Worm (Caenorhabditis elegans) whole organism, L1 larva: ENCODE results near the gene gpd-1.

ENCODE experiments used
- C04F5.9 ChIP-seq: sonication (generic microtip); optimal IDR thresholded peaks from 2 replicates; lab custom pipeline; 2016; ENCODE audit warnings: missing genetic modification characterization, missing compliant biosample characterization
- C16A3.4 ChIP-seq: fragments of 150-350 bp; optimal IDR thresholded peaks from 2 replicates; lab custom pipeline; 2014; ENCODE audit warnings: missing biosample characterization, missing genetic modification characterization
- Y116A8C.19 ChIP-seq: sonication (generic microtip); optimal IDR thresholded peaks from 2 replicates; lab custom pipeline; 2016; ENCODE audit warnings: missing compliant biosample characterization, missing genetic modification characterization, borderline replicate concordance
- alr-1 ChIP-seq: fragments of 200-800 bp; sonication (Bioruptor generic); optimal IDR thresholded peaks from 2 replicates; lab custom pipeline; 2018; ENCODE audit warnings: borderline replicate concordance, mild to moderate bottlenecking, missing genetic modification characterization, missing compliant biosample characterization
- blmp-1 ChIP-seq: fragments of 150-350 bp; optimal IDR thresholded peaks from 2 replicates; lab custom pipeline; 2014; ENCODE audit warnings: missing biosample characterization, missing genetic modification characterization
- ceh-63 ChIP-seq: fragments of 200-800 bp; sonication (Bioruptor generic); optimal IDR thresholded peaks from 2 replicates; lab custom pipeline; 2018; ENCODE audit warnings: mild to moderate bottlenecking, missing genetic modification characterization, missing compliant biosample characterization
- ceh-8 ChIP-seq: fragments of 200-800 bp; sonication (Bioruptor generic); optimal IDR thresholded peaks from 2 replicates; lab custom pipeline; 2018; ENCODE audit warnings: mild to moderate bottlenecking, missing genetic modification characterization, moderate library complexity, missing compliant biosample characterization
- ceh-82 ChIP-seq, 3 experiments: fragments of 150-350 bp in 1 of 3; sonication (generic microtip) in 2 of 3; optimal IDR thresholded peaks; 2 replicates each; lab custom pipeline; 2014 to 2017; ENCODE audit warnings: missing biosample characterization in 3 of 3, missing genetic modification characterization in 3 of 3
- efl-3 ChIP-seq: fragments of 200-800 bp; sonication (Bioruptor generic); optimal IDR thresholded peaks from 2 replicates; lab custom pipeline; 2018; ENCODE audit warnings: mild to moderate bottlenecking, missing genetic modification characterization, missing compliant biosample characterization
- egl-13 ChIP-seq: sonication (generic microtip); optimal IDR thresholded peaks from 2 replicates; lab custom pipeline; 2016; ENCODE audit warnings: missing genotype, missing genetic modification reagents, missing genetic modification characterization, missing compliant biosample characterization
- egl-27 ChIP-seq, 2 experiments: fragments of 150-350 bp in 1 of 2; sonication (generic microtip); optimal IDR thresholded peaks; 3 replicates each; lab custom pipeline; 2017 to 2018; ENCODE audit warnings: missing biosample characterization in 2 of 2, missing genetic modification characterization in 2 of 2, missing genetic modification reagents in 2 of 2
- elt-2 ChIP-seq: sonication (generic microtip); optimal IDR thresholded peaks from 2 replicates; lab custom pipeline; 2016; ENCODE audit warnings: missing genetic modification characterization, mild to moderate bottlenecking, inconsistent platforms, missing compliant biosample characterization, missing genetic modification reagents
- elt-3 ChIP-seq, 6 experiments: fragments of 150-350 bp in 1 of 6; sonication (generic microtip); optimal IDR thresholded peaks; 2 replicates each; lab custom pipeline; 2017 to 2018; ENCODE audit warnings: missing biosample characterization in 6 of 6, missing genetic modification characterization in 6 of 6, inconsistent platforms in 1 of 6
- fkh-4 ChIP-seq: sonication (generic microtip); optimal IDR thresholded peaks from 2 replicates; lab custom pipeline; 2016; ENCODE audit warnings: missing compliant biosample characterization, missing genetic modification characterization, borderline replicate concordance
- fkh-8 ChIP-seq: sonication (generic microtip); optimal IDR thresholded peaks from 2 replicates; lab custom pipeline; 2016; ENCODE audit warnings: mild to moderate bottlenecking, missing genetic modification characterization, missing compliant biosample characterization
- fos-1 ChIP-seq: fragments of 150-350 bp; optimal IDR thresholded peaks from 2 replicates; lab custom pipeline; 2014; ENCODE audit warnings: missing biosample characterization, missing genetic modification characterization
- grh-1 ChIP-seq: fragments of 200-800 bp; sonication (Bioruptor generic); IDR thresholded peaks from 2 replicates; pipeline ENCODE4 v1.3.6; 2022; ENCODE audit warnings: missing genetic modification reagents, missing genetic modification characterization, missing compliant biosample characterization
- hlh-17 ChIP-seq: fragments of 200-800 bp; sonication (Bioruptor generic); optimal IDR thresholded peaks from 2 replicates; lab custom pipeline; 2018; ENCODE audit warnings: missing genetic modification characterization, mild to moderate bottlenecking, missing compliant biosample characterization, moderate library complexity, borderline replicate concordance
- hlh-4 ChIP-seq: sonication (generic microtip); optimal IDR thresholded peaks from 2 replicates; lab custom pipeline; 2016; ENCODE audit warnings: mild to moderate bottlenecking, missing genetic modification characterization, missing compliant biosample characterization
- hpl-2 ChIP-seq: fragments of 150-350 bp; optimal IDR thresholded peaks from 2 replicates; lab custom pipeline; 2014; ENCODE audit warnings: missing biosample characterization, missing genetic modification reagents, missing genetic modification characterization
- irx-1 ChIP-seq: sonication (generic microtip); optimal IDR thresholded peaks from 2 replicates; lab custom pipeline; 2016; ENCODE audit warnings: missing genetic modification characterization, missing compliant biosample characterization
- jun-1 ChIP-seq: fragments of 150-350 bp; optimal IDR thresholded peaks from 2 replicates; lab custom pipeline; 2014; ENCODE audit warnings: missing biosample characterization, missing genetic modification reagents, missing genetic modification characterization
- lin-14 ChIP-seq: fragments of 200-800 bp; sonication (Bioruptor generic); optimal IDR thresholded peaks from 2 replicates; lab custom pipeline; 2018; ENCODE audit warnings: mild to moderate bottlenecking, missing genetic modification characterization, moderate library complexity, missing compliant biosample characterization
- lin-15B ChIP-seq: fragments of 150-350 bp; sonication (generic microtip); optimal IDR thresholded peaks from 3 replicates; lab custom pipeline; 2014; ENCODE audit warnings: missing biosample characterization, missing genetic modification characterization
- lin-39 ChIP-seq: fragments of 150-350 bp; optimal IDR thresholded peaks from 2 replicates; lab custom pipeline; 2014; ENCODE audit warnings: missing biosample characterization, missing genetic modification reagents, missing genetic modification characterization
- lir-3 ChIP-seq: sonication (generic microtip); optimal IDR thresholded peaks from 2 replicates; lab custom pipeline; 2016; ENCODE audit warnings: mild to moderate bottlenecking, missing genetic modification characterization, moderate library complexity, missing compliant biosample characterization; ENCODE audit not compliant: poor library complexity
- lsy-2 ChIP-seq, 2 experiments: fragments of 150-350 bp; optimal IDR thresholded peaks; 2 replicates each; lab custom pipeline; 2014; ENCODE audit warnings: missing biosample characterization in 2 of 2, missing genetic modification characterization in 2 of 2
- mdl-1 ChIP-seq, 2 experiments: fragments of 150-350 bp; optimal IDR thresholded peaks; 2 replicates each; lab custom pipeline; 2014 to 2017; ENCODE audit warnings: missing biosample characterization in 2 of 2, missing genetic modification characterization in 2 of 2, inconsistent platforms in 1 of 2
- mep-1 ChIP-seq: fragments of 150-350 bp; optimal IDR thresholded peaks from 2 replicates; lab custom pipeline; 2014; ENCODE audit warnings: missing biosample characterization, missing genetic modification characterization
- nhr-11 ChIP-seq: fragments of 150-350 bp; optimal IDR thresholded peaks from 2 replicates; lab custom pipeline; 2014; ENCODE audit warnings: missing biosample characterization, missing genetic modification characterization
- nhr-12 ChIP-seq: sonication (generic microtip); optimal IDR thresholded peaks from 2 replicates; lab custom pipeline; 2017; ENCODE audit warnings: missing biosample characterization, missing genetic modification characterization
- nhr-19 ChIP-seq: fragments of 200-800 bp; sonication (Bioruptor generic); conservative IDR thresholded peaks from 2 replicates; pipeline ENCODE4 v1.3.6; 2022; ENCODE audit warnings: missing genetic modification characterization, missing compliant biosample characterization
- nhr-20 ChIP-seq: sonication (generic microtip); optimal IDR thresholded peaks from 2 replicates; lab custom pipeline; 2016; ENCODE audit warnings: mild to moderate bottlenecking, missing genetic modification characterization, missing compliant biosample characterization
- nhr-28 ChIP-seq: fragments of 150-350 bp; optimal IDR thresholded peaks from 2 replicates; lab custom pipeline; 2014; ENCODE audit warnings: missing biosample characterization, missing genetic modification characterization
- nhr-77 ChIP-seq: fragments of 150-350 bp; optimal IDR thresholded peaks from 2 replicates; lab custom pipeline; 2014; ENCODE audit warnings: missing biosample characterization, missing genetic modification characterization
- nhr-84 ChIP-seq: sonication (generic microtip); optimal IDR thresholded peaks from 2 replicates; lab custom pipeline; 2017; ENCODE audit warnings: missing biosample characterization, missing genetic modification characterization
- nhr-90 ChIP-seq: sonication (generic microtip); optimal IDR thresholded peaks from 2 replicates; lab custom pipeline; 2016; ENCODE audit warnings: mild to moderate bottlenecking, missing genetic modification characterization, missing compliant biosample characterization; ENCODE audit not compliant: poor library complexity
- pag-3 ChIP-seq: sonication (generic microtip); optimal IDR thresholded peaks from 2 replicates; lab custom pipeline; 2017; ENCODE audit warnings: missing genetic modification characterization, mild to moderate bottlenecking, missing compliant biosample characterization, antibody characterized with exemption, borderline replicate concordance; ENCODE audit not compliant: insufficient read depth
- rnt-1 ChIP-seq: sonication (generic microtip); optimal IDR thresholded peaks from 2 replicates; lab custom pipeline; 2016; ENCODE audit warnings: mild to moderate bottlenecking, missing genetic modification characterization, moderate library complexity, missing compliant biosample characterization
- skn-1 ChIP-seq: fragments of 150-350 bp; optimal IDR thresholded peaks from 2 replicates; lab custom pipeline; 2014; ENCODE audit warnings: missing biosample characterization, missing genetic modification characterization
- sox-4 ChIP-seq: sonication (generic microtip); optimal IDR thresholded peaks from 2 replicates; lab custom pipeline; 2016; ENCODE audit warnings: missing genetic modification characterization, missing compliant biosample characterization
- sup-37 ChIP-seq: fragments of 200-800 bp; sonication (Bioruptor generic); optimal IDR thresholded peaks from 2 replicates; lab custom pipeline; 2018; ENCODE audit warnings: mild to moderate bottlenecking, missing genetic modification characterization, missing compliant biosample characterization
- swsn-7 ChIP-seq: sonication (generic microtip); optimal IDR thresholded peaks from 2 replicates; lab custom pipeline; 2016; ENCODE audit warnings: missing genetic modification characterization, missing compliant biosample characterization
- tlp-1 ChIP-seq: fragments of 150-350 bp; optimal IDR thresholded peaks from 2 replicates; lab custom pipeline; 2014; ENCODE audit warnings: missing biosample characterization, missing genetic modification characterization
- unc-130 ChIP-seq: fragments of 150-350 bp; optimal IDR thresholded peaks from 2 replicates; lab custom pipeline; 2017; ENCODE audit warnings: missing biosample characterization, missing genetic modification characterization, inconsistent platforms
- unc-30 ChIP-seq: sonication (generic microtip); optimal IDR thresholded peaks from 2 replicates; lab custom pipeline; 2017; ENCODE audit warnings: missing biosample characterization, missing genetic modification characterization
- unc-86 ChIP-seq: sonication (generic microtip); optimal IDR thresholded peaks from 2 replicates; lab custom pipeline; 2016; ENCODE audit warnings: missing genetic modification characterization, missing compliant biosample characterization
- unc-98 ChIP-seq: fragments of 200-800 bp; sonication (Bioruptor generic); IDR thresholded peaks from 2 replicates; pipeline ENCODE4 v1.3.6; 2022; ENCODE audit warnings: missing genetic modification characterization, missing compliant biosample characterization
- vab-15 ChIP-seq: sonication (generic microtip); optimal IDR thresholded peaks from 2 replicates; lab custom pipeline; 2017; ENCODE audit warnings: missing genotype, mild to moderate bottlenecking, missing genetic modification characterization, missing compliant biosample characterization
- xbp-1 ChIP-seq: sonication (generic microtip); optimal IDR thresholded peaks from 2 replicates; lab custom pipeline; 2016; ENCODE audit warnings: missing genetic modification characterization, missing compliant biosample characterization
- zag-1 ChIP-seq: fragments of 150-350 bp; optimal IDR thresholded peaks from 2 replicates; lab custom pipeline; 2014; ENCODE audit warnings: missing biosample characterization, missing genetic modification characterization
- ztf-11 ChIP-seq, 2 experiments: sonication (generic microtip); optimal IDR thresholded peaks; 2 replicates each; lab custom pipeline; 2016 to 2017; ENCODE audit warnings: missing genetic modification characterization in 2 of 2, missing biosample characterization in 1 of 2, missing compliant biosample characterization in 1 of 2
- ztf-4 ChIP-seq: fragments of 150-350 bp; optimal IDR thresholded peaks from 2 replicates; lab custom pipeline; 2014; ENCODE audit warnings: missing biosample characterization, missing genetic modification characterization

Gene gpd-1

DNA sequence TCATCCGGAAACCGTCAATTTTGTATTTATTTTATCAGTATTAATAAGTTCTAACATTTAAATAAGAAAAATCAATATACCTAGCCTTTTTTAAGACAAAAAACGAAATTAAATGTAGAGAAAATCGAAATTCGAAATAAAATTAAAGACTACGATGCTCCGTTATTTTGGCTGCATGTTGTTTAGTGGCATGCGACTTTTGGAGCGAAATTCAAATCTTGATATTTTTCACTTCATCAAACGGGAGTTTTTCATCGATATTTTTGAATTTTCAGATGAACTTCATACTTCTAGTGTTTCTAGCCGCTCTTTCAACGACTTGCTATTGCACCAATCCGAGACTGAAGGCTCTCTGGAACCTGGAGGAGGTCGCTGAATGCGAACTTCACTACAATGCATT lies 43.4 kb upstream of the gpd-1 start, which contains the start of gene C07E3.9 (continued):
- TF ChIP-seq lir-3 (tag; lab: Kevin White, UChicago): no peak
- no peak for TF ChIP-seq irx-1 (tag; lab: Kevin White, UChicago)
- TF ChIP-seq unc-30 (tag; lab: Kevin White, UChicago): no peak
- peak; percentile 28 for TF ChIP-seq xbp-1 (tag; lab: Kevin White, UChicago)
- TF ChIP-seq grh-1 (GFP tag; lab: Robert Waterston, UW): no peak
- TF ChIP-seq nhr-12 (tag; lab: Kevin White, UChicago): no peak
- TF ChIP-seq mep-1 (tag; lab: Kevin White, UChicago): no peak
- TF ChIP-seq unc-98: no peak
- TF ChIP-seq nhr-19 (GFP tag; lab: Robert Waterston, UW): no peak; the same call in 1 of the 2 replicates
- TF ChIP-seq C04F5.9 (tag; lab: Kevin White, UChicago): no peak
- TF ChIP-seq egl-27 (tag; optimal IDR thresholded peaks at IDR 0.05; lab: Kevin White, UChicago): no peak
- no peak for TF ChIP-seq hpl-2 (GFP tag; lab: Kevin White, UChicago)
- TF ChIP-seq zag-1 (tag; lab: Kevin White, UChicago): no peak
- no peak for TF ChIP-seq alr-1 (tag; lab: Kevin White, UChicago)
- TF ChIP-seq skn-1 (tag; lab: Kevin White, UChicago): peak; percentile 28
- no peak for TF ChIP-seq efl-3 (GFP tag; lab: Kevin White, UChicago)
- no peak for TF ChIP-seq nhr-90 (tag; lab: Kevin White, UChicago)
- TF ChIP-seq jun-1 (tag; lab: Kevin White, UChicago): no peak
- TF ChIP-seq sox-4 (tag; lab: Kevin White, UChicago): no peak
- TF ChIP-seq Y116A8C.19 (tag; lab: Kevin White, UChicago): no peak
- no peak for TF ChIP-seq elt-2 (tag; lab: Kevin White, UChicago)
- no peak for TF ChIP-seq ztf-4 (tag; lab: Kevin White, UChicago)
- no peak for TF ChIP-seq swsn-7 (tag; lab: Kevin White, UChicago)
- TF ChIP-seq fos-1 (tag; lab: Kevin White, UChicago): peak; percentile 28
- TF ChIP-seq vab-15 (tag; lab: Kevin White, UChicago): no peak
- no peak for TF ChIP-seq nhr-28 (tag; lab: Kevin White, UChicago)
- TF ChIP-seq ceh-82 (tag; optimal IDR thresholded peaks at IDR 0.05; lab: Kevin White, UChicago): peak in 2 of 3 experiments; percentile 23 to 24
- peak; percentile 39 for TF ChIP-seq rnt-1 (tag; lab: Kevin White, UChicago)
- no peak for TF ChIP-seq nhr-11 (tag; lab: Kevin White, UChicago)
- no peak for TF ChIP-seq pag-3 (tag; lab: Kevin White, UChicago)
- no peak for TF ChIP-seq hlh-4 (tag; lab: Kevin White, UChicago)
- TF ChIP-seq ztf-11 (tag; optimal IDR thresholded peaks at IDR 0.05; lab: Kevin White, UChicago): no peak
- peak; percentile 41 for TF ChIP-seq C16A3.4 (tag; lab: Kevin White, UChicago)
- peak in 1 of 6 experiments; percentile 21 for TF ChIP-seq elt-3 (tag; optimal IDR thresholded peaks at IDR 0.05; lab: Kevin White, UChicago)
- no peak for TF ChIP-seq nhr-84 (tag; lab: Kevin White, UChicago)
- no peak for TF ChIP-seq fkh-8 (tag; lab: Kevin White, UChicago)
- TF ChIP-seq lin-15B: peak; percentile 41
- TF ChIP-seq lin-39 (tag; lab: Kevin White, UChicago): no peak
- TF ChIP-seq ceh-63: no peak
- peak; percentile 27 to 81 for TF ChIP-seq lsy-2 (tag; optimal IDR thresholded peaks at IDR 0.05; lab: Kevin White, UChicago)
- TF ChIP-seq blmp-1 (tag; lab: Kevin White, UChicago): peak; percentile 18
- TF ChIP-seq nhr-20 (tag; lab: Kevin White, UChicago): peak; percentile 20
- TF ChIP-seq fkh-4 (tag; lab: Kevin White, UChicago): no peak
- TF ChIP-seq lin-14 (GFP tag; lab: Kevin White, UChicago): no peak
- TF ChIP-seq nhr-77: no peak
- TF ChIP-seq unc-130 (tag; lab: Kevin White, UChicago): peak; percentile 27
- TF ChIP-seq ceh-8: no peak
- TF ChIP-seq hlh-17 (GFP tag; lab: Kevin White, UChicago): no peak
- TF ChIP-seq unc-86 (tag; lab: Kevin White, UChicago): no peak
- no peak for TF ChIP-seq mdl-1 (tag; optimal IDR thresholded peaks at IDR 0.05; lab: Kevin White, UChicago)
- TF ChIP-seq egl-13: no peak
- no peak for TF ChIP-seq sup-37
- TF ChIP-seq tlp-1: no peak
